Worm (Caenorhabditis elegans): ENCODE measurements around the gene F29A7.4.
A peak's percentile ranks its signal among the peaks of the same experiment; 100 is the strongest.

The F29A7.4 gene

ce11 chrII:2752536-2752935, 2.7 kb downstream of the F29A7.4 start, which contains the start of gene F29A7.6:
Gene F29A7.6, minus strand, starts transcription at chrII:2752611.
- no peak for TF ChIP-seq ztf-18 (tag; optimal IDR thresholded peaks at IDR 0.05)
- peak; percentile 54; the same call in 1 of the 2 replicates for TF ChIP-seq aptf-2 (GFP tag; conservative IDR thresholded peaks at IDR 0.05)
- no peak for TF ChIP-seq somi-1 (GFP tag; optimal IDR thresholded peaks at IDR 0.05)
- TF ChIP-seq egl-18 (GFP tag; IDR thresholded peaks at IDR 0.05), result no peak
- no peak for TF ChIP-seq nfya-2 (GFP tag; IDR thresholded peaks at IDR 0.05)
- no peak for TF ChIP-seq ccch-3 (GFP tag; optimal IDR thresholded peaks at IDR 0.05)
- no peak for TF ChIP-seq repo-1 (tag; optimal IDR thresholded peaks at IDR 0.05)
- TF ChIP-seq tbp1 (GFP tag; optimal IDR thresholded peaks at IDR 0.05), result peak; percentile 21
- no peak for TF ChIP-seq madf-10 (tag; optimal IDR thresholded peaks at IDR 0.05)
- no peak for TF ChIP-seq lag-1 (GFP tag; IDR thresholded peaks at IDR 0.05)
- TF ChIP-seq unc-130 (GFP tag; optimal IDR thresholded peaks at IDR 0.05), result peak; percentile 35
- no peak for TF ChIP-seq attf-6 (GFP tag; IDR thresholded peaks at IDR 0.05)
- TF ChIP-seq nhr-120 (GFP tag; IDR thresholded peaks at IDR 0.05), result no peak
- no peak for TF ChIP-seq atf-7 (tag; optimal IDR thresholded peaks at IDR 0.05)
- peak; percentile 55 for TF ChIP-seq lin-54 (GFP tag; optimal IDR thresholded peaks at IDR 0.05)
- TF ChIP-seq Y53F4B.3 (GFP tag; IDR thresholded peaks at IDR 0.05), result no peak
- no peak for TF ChIP-seq let-607 (tag; optimal IDR thresholded peaks at IDR 0.05)
- TF ChIP-seq ceh-40 (GFP tag; IDR thresholded peaks at IDR 0.05), result no peak
- peak; percentile 54 for TF ChIP-seq ceh-27 (GFP tag; optimal IDR thresholded peaks at IDR 0.05)
- peak; percentile 66 for TF ChIP-seq attf-5 (GFP tag; optimal IDR thresholded peaks at IDR 0.05)
- TF ChIP-seq B0336.3 (GFP tag; IDR thresholded peaks at IDR 0.05), result no peak
- TF ChIP-seq madf-8 (GFP tag; conservative IDR thresholded peaks at IDR 0.05), result peak; percentile 23
- no peak for TF ChIP-seq lir-1 (GFP tag; conservative IDR thresholded peaks at IDR 0.05)
- no peak for TF ChIP-seq unc-62 (GFP tag; optimal IDR thresholded peaks at IDR 0.05)
- TF ChIP-seq hlh-26 (GFP tag; conservative IDR thresholded peaks at IDR 0.05), result no peak
- no peak for TF ChIP-seq ets-4 (GFP tag; optimal IDR thresholded peaks at IDR 0.05)
- TF ChIP-seq ztf-25 (GFP tag; IDR thresholded peaks at IDR 0.05), result no peak
- TF ChIP-seq him-1 (tag; optimal IDR thresholded peaks at IDR 0.05), result no peak
- TF ChIP-seq mcd-1 (GFP tag; IDR thresholded peaks at IDR 0.05), result peak; percentile 96
- no peak for TF ChIP-seq ama-1 (optimal IDR thresholded peaks at IDR 0.05)
- TF ChIP-seq ama-1 (GFP tag; optimal IDR thresholded peaks at IDR 0.05), result no peak
- no peak for TF ChIP-seq athp-1 (tag; optimal IDR thresholded peaks at IDR 0.05)
- TF ChIP-seq lsy-27 (tag; optimal IDR thresholded peaks at IDR 0.05; ENCODE audit: borderline replicate concordance, insufficient read depth), result no peak
- TF ChIP-seq rec-8 (tag; optimal IDR thresholded peaks at IDR 0.05), result no peak
- no peak for TF ChIP-seq ztf-3 (GFP tag; optimal IDR thresholded peaks at IDR 0.05)
- no peak for TF ChIP-seq die-1 (tag; optimal IDR thresholded peaks at IDR 0.05)
- TF ChIP-seq snpc-3.4 (tag; optimal IDR thresholded peaks at IDR 0.05), result no peak
- TF ChIP-seq snpc-1.3 (tag; optimal IDR thresholded peaks at IDR 0.05; ENCODE audit: insufficient read depth), result no peak
- TF ChIP-seq hsf-1 (GFP tag; IDR thresholded peaks at IDR 0.05), result no peak
- TF ChIP-seq let-526 (GFP tag; IDR thresholded peaks at IDR 0.05), result no peak
- TF ChIP-seq B0035.1 (tag; optimal IDR thresholded peaks at IDR 0.05), result no peak
- no peak for TF ChIP-seq rpc-1 (optimal IDR thresholded peaks at IDR 0.05)
- no peak for TF ChIP-seq rpc-1 (tag; optimal IDR thresholded peaks at IDR 0.05)
- peak; percentile 69; the same call in 1 of the 2 replicates for TF ChIP-seq ztf-28 (GFP tag; IDR thresholded peaks at IDR 0.05)
- no peak for TF ChIP-seq chd-7 (tag; optimal IDR thresholded peaks at IDR 0.05)
- TF ChIP-seq tlf-1 (GFP tag; optimal IDR thresholded peaks at IDR 0.05), result no peak
- TF ChIP-seq nfya-1 (tag; optimal IDR thresholded peaks at IDR 0.05; ENCODE audit: borderline replicate concordance, insufficient read depth), result no peak
- no peak for TF ChIP-seq efl-1 (GFP tag; optimal IDR thresholded peaks at IDR 0.05)
- TF ChIP-seq sptf-2 (GFP tag; optimal IDR thresholded peaks at IDR 0.05), result no peak
- TF ChIP-seq rcor-1 (GFP tag; IDR thresholded peaks at IDR 0.05), result peak; percentile 35; the same call in 1 of the 2 replicates

Measured in whole organism, young adult.